Worm (Caenorhabditis elegans): ENCODE results near the gene col-122.
A peak's percentile ranks its signal among the peaks of the same experiment; 100 is the strongest.
"Not testable (repeated sequence)": the region's sequence is repeated elsewhere in the genome, so short reads cannot be mapped to it uniquely, and the experiment has no call there.

col-122 gene

ce11 chrIV:9580021-9580420, 16.8 kb downstream of the col-122 start, which contains the start of gene npr-2:
Gene npr-2, minus strand, starts transcription at chrIV:9580121.
- TF ChIP-seq lsy-2 (tag; optimal IDR thresholded peaks at IDR 0.05) = no peak
- TF ChIP-seq blmp-1 (tag; optimal IDR thresholded peaks at IDR 0.05; ENCODE audit: insufficient read depth) = no peak

- TF ChIP-seq nhr-11 (tag; optimal IDR thresholded peaks at IDR 0.05) (no peak), lin-13 (GFP tag; optimal IDR thresholded peaks at IDR 0.05) (no peak), crh-2 (tag; optimal IDR thresholded peaks at IDR 0.05) (no peak), ZK546.5 (tag; optimal IDR thresholded peaks at IDR 0.05) (no peak), skn-1 (tag; optimal IDR thresholded peaks at IDR 0.05) (no peak), dmd-4 (tag; optimal IDR thresholded peaks at IDR 0.05) (no peak)
Measured at ce11 chrIV:9584352-9584751, 21.2 kb downstream of the col-122 start.

ce11 chrIV:9588784-9589457, 25.7 kb downstream of the col-122 start, which contains the start of gene trcs-1:
Gene trcs-1, minus strand, starts transcription at chrIV:9588834.
- TF ChIP-seq sma-9 (GFP tag; optimal IDR thresholded peaks at IDR 0.05) (no peak), sma-9 (tag; optimal IDR thresholded peaks at IDR 0.05) (no peak), nhr-77 (tag; optimal IDR thresholded peaks at IDR 0.05) (no peak), sma-3 (GFP tag; optimal IDR thresholded peaks at IDR 0.05) (no peak)

ce11 chrIV:9592413-9592812, 29.2 kb downstream of the col-122 start, which contains the start of gene pei-1:
Gene pei-1, minus strand, starts transcription at chrIV:9592513.
- no peak for TF ChIP-seq egl-27 (tag; optimal IDR thresholded peaks at IDR 0.05)

ce11 chrIV:9593456-9593855, 30.3 kb downstream of the col-122 start, which contains the start of gene spp-18:
Gene spp-18, plus strand, starts transcription at chrIV:9593712.
- TF ChIP-seq gmeb-1 (tag; optimal IDR thresholded peaks at IDR 0.05) = peak; percentile 32
- peak; percentile 66 for TF ChIP-seq fos-1 (tag; optimal IDR thresholded peaks at IDR 0.05)
- TF ChIP-seq crh-2 (tag; optimal IDR thresholded peaks at IDR 0.05) = peak; percentile 60
- no peak for TF ChIP-seq nhr-129 (tag; optimal IDR thresholded peaks at IDR 0.05)
- TF ChIP-seq sma-9 (GFP tag; optimal IDR thresholded peaks at IDR 0.05) = peak; percentile 63
- TF ChIP-seq sma-9 (tag; optimal IDR thresholded peaks at IDR 0.05) = no peak
- TF ChIP-seq nhr-10 (tag; optimal IDR thresholded peaks at IDR 0.05) = no peak
- TF ChIP-seq mdl-1 (tag; optimal IDR thresholded peaks at IDR 0.05) = peak in 1 of 2 experiments; percentile 21

ce11 chrIV:9595779-9596406, 32.7 kb downstream of the col-122 start, which contains the start of the genes F27C8.3 and F27C8.2:
Gene F27C8.3, minus strand, starts transcription at chrIV:9595879.
Gene F27C8.2, plus strand, starts transcription at chrIV:9596356.
- not testable (repeated sequence) for TF ChIP-seq sem-4, mab-5, dmd-4 (tag; optimal IDR thresholded peaks at IDR 0.05)

- TF ChIP-seq ZK546.5 (tag; optimal IDR thresholded peaks at IDR 0.05) (no peak), blmp-1 (tag; optimal IDR thresholded peaks at IDR 0.05; ENCODE audit: insufficient read depth) (no peak), mbf-1 (tag; optimal IDR thresholded peaks at IDR 0.05) (no peak), nhr-11 (tag; optimal IDR thresholded peaks at IDR 0.05) (no peak), nhr-10 (tag; optimal IDR thresholded peaks at IDR 0.05) (no peak), ztf-4 (tag; optimal IDR thresholded peaks at IDR 0.05) (no peak), elt-3 (tag; optimal IDR thresholded peaks at IDR 0.05) (no peak), unc-39 (tag; optimal IDR thresholded peaks at IDR 0.05) (no peak), Y55F3AM.14 (GFP tag; optimal IDR thresholded peaks at IDR 0.05) (no peak), skn-1 (tag; optimal IDR thresholded peaks at IDR 0.05) (no peak), nhr-237 (tag; optimal IDR thresholded peaks at IDR 0.05) (no peak), ztf-11 (tag; optimal IDR thresholded peaks at IDR 0.05) (no peak), nhr-23 (tag; optimal IDR thresholded peaks at IDR 0.05) (no peak), gmeb-1 (tag; optimal IDR thresholded peaks at IDR 0.05) (no peak), ceh-82 (tag; optimal IDR thresholded peaks at IDR 0.05) (no peak), aly-2 (tag; optimal IDR thresholded peaks at IDR 0.05) (no peak), mab-5 (tag; optimal IDR thresholded peaks at IDR 0.05) (no peak), lin-39 (tag; optimal IDR thresholded peaks at IDR 0.05) (no peak), ama-1 (optimal IDR thresholded peaks at IDR 0.05) (no peak), egl-27 (tag; optimal IDR thresholded peaks at IDR 0.05) (no peak)
Measured at ce11 chrIV:9601595-9601994, 38.4 kb downstream of the col-122 start, which contains the start of gene aat-1. Gene aat-1, minus strand, starts transcription at chrIV:9601695.

Measured in whole organism, L2 larva.